Worm (Caenorhabditis elegans): Measurements from ENCODE around the gene F14D7.8.

Gene F14D7.8

ce11 chrV:14294396-14294795 lies 18.2 kb downstream of the F14D7.8 start, which contains the start of gene F14D7.9:
Gene F14D7.9, plus strand, starts transcription at chrV:14294696.
- TF ChIP-seq bed-2 (GFP tag; IDR thresholded peaks at IDR 0.05) (no peak), let-526 (GFP tag; IDR thresholded peaks at IDR 0.05) (no peak), hrde-1 (tag; optimal IDR thresholded peaks at IDR 0.05; ENCODE audit: borderline replicate concordance) (no peak), attf-6 (GFP tag; IDR thresholded peaks at IDR 0.05) (no peak), sea-2 (GFP tag; IDR thresholded peaks at IDR 0.05) (no peak), ztf-22 (GFP tag; optimal IDR thresholded peaks at IDR 0.05) (no peak), Y53G8AR.9 (GFP tag; conservative IDR thresholded peaks at IDR 0.05) (no peak), athp-1 (tag; optimal IDR thresholded peaks at IDR 0.05) (no peak), ztf-26 (tag; optimal IDR thresholded peaks at IDR 0.05) (no peak), B0336.3 (GFP tag; IDR thresholded peaks at IDR 0.05) (no peak), die-1 (tag; optimal IDR thresholded peaks at IDR 0.05) (no peak), rec-8 (tag; optimal IDR thresholded peaks at IDR 0.05) (no peak), attf-3 (GFP tag; conservative IDR thresholded peaks at IDR 0.05) (no peak), nhr-120 (GFP tag; IDR thresholded peaks at IDR 0.05) (no peak), F52B5.7 (tag; optimal IDR thresholded peaks at IDR 0.05) (no peak), egrh-3 (GFP tag; IDR thresholded peaks at IDR 0.05) (no peak)

DNA sequence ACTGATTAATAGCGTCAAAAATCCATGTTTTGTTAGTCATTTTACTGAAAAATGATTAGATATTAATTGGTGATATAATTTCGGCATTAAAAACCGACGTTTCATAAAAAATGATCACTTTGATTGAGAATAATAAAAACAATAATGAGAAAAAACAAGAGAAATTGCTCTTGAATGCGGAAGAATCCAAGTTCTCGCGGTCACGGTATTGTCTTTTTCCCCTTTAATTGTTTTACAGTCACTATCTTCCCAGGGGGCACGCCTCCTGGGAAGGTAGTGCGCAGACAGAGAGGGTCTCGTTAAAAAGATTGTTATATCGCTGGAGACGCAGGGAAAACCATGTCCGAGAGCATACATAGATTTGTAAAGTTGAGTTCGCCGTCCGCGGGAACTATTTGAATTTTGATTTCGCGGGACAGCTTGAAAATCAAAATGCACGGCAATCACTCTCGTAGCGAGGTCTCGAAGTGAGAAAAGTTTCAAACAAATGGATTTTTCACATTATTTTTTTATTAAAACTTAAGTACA lies 18.9 kb downstream of the F14D7.8 start, which contains the start of gene F14D7.2:
Gene F14D7.2, minus strand, starts transcription at position 51 of the 528 bp plus-strand sequence.
- TF ChIP-seq F33H1.4 (GFP tag; IDR thresholded peaks at IDR 0.05), result 0 out of 2 replicates have a peak, but pooled peaks have one; percentile 15
- peak; percentile 71 for TF ChIP-seq efl-1 (GFP tag; optimal IDR thresholded peaks at IDR 0.05)
- TF ChIP-seq snpc-1.3 (tag; optimal IDR thresholded peaks at IDR 0.05; ENCODE audit: insufficient read depth), result no peak
- TF ChIP-seq repo-1 (tag; optimal IDR thresholded peaks at IDR 0.05), result no peak
- peak; percentile 99 for TF ChIP-seq aptf-2 (GFP tag; conservative IDR thresholded peaks at IDR 0.05)
- peak; percentile 80 for TF ChIP-seq madf-6 (GFP tag; IDR thresholded peaks at IDR 0.05)
- TF ChIP-seq madf-8 (GFP tag; conservative IDR thresholded peaks at IDR 0.05), result peak; percentile 62
- TF ChIP-seq hmg-1.2 (GFP tag; IDR thresholded peaks at IDR 0.05), result peak; percentile 42; the same call in 1 of the 2 replicates
- TF ChIP-seq T26A5.8 (tag; optimal IDR thresholded peaks at IDR 0.05), result no peak
- TF ChIP-seq egl-44 (GFP tag; IDR thresholded peaks at IDR 0.05), result no peak
- TF ChIP-seq xnd-1 (tag; optimal IDR thresholded peaks at IDR 0.05), result peak; percentile 50
- peak; percentile 98 for TF ChIP-seq aptf-3 (GFP tag; IDR thresholded peaks at IDR 0.05)
- TF ChIP-seq dpl-1 (GFP tag; optimal IDR thresholded peaks at IDR 0.05), result peak; percentile 1

DNA sequence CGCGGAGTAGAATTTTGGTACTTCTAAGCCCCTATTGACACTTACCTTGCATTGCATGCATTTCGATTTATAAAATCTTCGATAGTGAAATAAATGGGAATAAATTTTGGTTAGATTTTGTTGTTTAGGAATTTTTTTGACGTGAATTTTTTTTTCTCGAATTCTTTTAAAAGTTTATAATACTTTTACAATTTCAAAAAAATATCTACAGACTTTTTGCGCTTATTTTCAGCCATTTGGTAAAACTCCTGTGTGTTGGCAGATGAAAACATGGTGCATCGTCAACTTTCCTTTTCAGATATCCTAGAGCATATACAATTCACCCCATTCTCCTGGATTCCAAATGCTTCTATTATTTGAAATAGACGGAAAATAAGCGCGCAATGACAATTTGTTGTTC lies 22.0 kb downstream of the F14D7.8 start, which contains the start of gene F14D7.18:
Gene F14D7.18, minus strand, starts transcription at position 101 of the 400 bp plus-strand sequence.
- TF ChIP-seq T07F8.4 (tag; optimal IDR thresholded peaks at IDR 0.05) (no peak), bed-1 (GFP tag; IDR thresholded peaks at IDR 0.05) (no peak), bed-2 (GFP tag; IDR thresholded peaks at IDR 0.05) (no peak), ztf-18 (tag; optimal IDR thresholded peaks at IDR 0.05) (no peak), nhr-80 (tag; optimal IDR thresholded peaks at IDR 0.05) (no peak), sea-2 (GFP tag; IDR thresholded peaks at IDR 0.05) (no peak), tbp1 (GFP tag; optimal IDR thresholded peaks at IDR 0.05) (no peak), rpc-1 (optimal IDR thresholded peaks at IDR 0.05) (no peak), rpc-1 (tag; optimal IDR thresholded peaks at IDR 0.05) (no peak), ets-4 (GFP tag; optimal IDR thresholded peaks at IDR 0.05) (no peak), nhr-90 (tag; optimal IDR thresholded peaks at IDR 0.05) (no peak)

All from whole organism, young adult.